Fruit fly (Drosophila melanogaster): ENCODE measurements around the gene CG14963.

Gene CG14963

dm6 chr3L:3197464-3197863 lies 25.1 kb upstream of the CG14963 start, which contains the start of gene CG14966:
TSS of gene CG14966 (minus strand) at chr3L:3197631.
- peak; percentile 25 for TF ChIP-seq HLH106 (tag; optimal IDR thresholded peaks at IDR 0.05)
- TF ChIP-seq Rel (GFP tag; optimal IDR thresholded peaks at IDR 0.05), result no peak
- peak; percentile 55 for TF ChIP-seq Rel (tag; optimal IDR thresholded peaks at IDR 0.05)
- TF ChIP-seq Vsx2 (GFP tag; optimal IDR thresholded peaks at IDR 0.05; ENCODE audit: partially characterized antibody), result no peak
- TF ChIP-seq woc (GFP tag; optimal IDR thresholded peaks at IDR 0.05), result peak; percentile 68
- peak; percentile 79 for TF ChIP-seq Hnf4 (GFP tag; optimal IDR thresholded peaks at IDR 0.05)
- TF ChIP-seq sage (GFP tag; optimal IDR thresholded peaks at IDR 0.05), result peak; percentile 25
- no peak for TF ChIP-seq CG32264 (GFP tag; optimal IDR thresholded peaks at IDR 0.05)
- peak; percentile 45 for TF ChIP-seq br (GFP tag; optimal IDR thresholded peaks at IDR 0.05)
- TF ChIP-seq Hr78 (GFP tag; optimal IDR thresholded peaks at IDR 0.05), result no peak
- peak; percentile 43 for TF ChIP-seq fru (GFP tag; optimal IDR thresholded peaks at IDR 0.05)
- peak; percentile 15 for TF ChIP-seq Sp1 (GFP tag; optimal IDR thresholded peaks at IDR 0.05)
- TF ChIP-seq brk (GFP tag; optimal IDR thresholded peaks at IDR 0.05), result no peak
- TF ChIP-seq CrebA (GFP tag; optimal IDR thresholded peaks at IDR 0.05; ENCODE audit: borderline replicate concordance), result no peak
- TF ChIP-seq h (GFP tag; optimal IDR thresholded peaks at IDR 0.05), result peak; percentile 55
- no peak for TF ChIP-seq ey (GFP tag; optimal IDR thresholded peaks at IDR 0.05)
- no peak for TF ChIP-seq lola (GFP tag; optimal IDR thresholded peaks at IDR 0.05)
- no peak for TF ChIP-seq dmrt93B (GFP tag; optimal IDR thresholded peaks at IDR 0.05)
- no peak for TF ChIP-seq pan (optimal IDR thresholded peaks at IDR 0.05)
- TF ChIP-seq Jra (GFP tag; optimal IDR thresholded peaks at IDR 0.05), result peak; percentile 50
- peak; percentile 59 for TF ChIP-seq rgr (GFP tag; optimal IDR thresholded peaks at IDR 0.05)
- TF ChIP-seq dsf (GFP tag; optimal IDR thresholded peaks at IDR 0.05; ENCODE audit: borderline replicate concordance), result no peak
- TF ChIP-seq usp (GFP tag; optimal IDR thresholded peaks at IDR 0.05), result no peak
- no peak for TF ChIP-seq psq (GFP tag; optimal IDR thresholded peaks at IDR 0.05)
- no peak for TF ChIP-seq N (GFP tag; optimal IDR thresholded peaks at IDR 0.05)
- peak; percentile 5 for TF ChIP-seq sv (GFP tag; optimal IDR thresholded peaks at IDR 0.05)
- TF ChIP-seq Hr83 (GFP tag; optimal IDR thresholded peaks at IDR 0.05; ENCODE audit: poor library complexity, severe bottlenecking), result peak; percentile 55
- TF ChIP-seq Dfd (GFP tag; optimal IDR thresholded peaks at IDR 0.05), result no peak
- no peak for TF ChIP-seq Abd-B (GFP tag; optimal IDR thresholded peaks at IDR 0.05)
- TF ChIP-seq OdsH (GFP tag; optimal IDR thresholded peaks at IDR 0.05), result peak; percentile 44
- TF ChIP-seq Myc (optimal IDR thresholded peaks at IDR 0.05), result no peak
- peak; percentile 13 for TF ChIP-seq CG9705 (GFP tag; optimal IDR thresholded peaks at IDR 0.05)
- TF ChIP-seq tai (GFP tag; optimal IDR thresholded peaks at IDR 0.05), result no peak
- peak; percentile 14 for TF ChIP-seq jim (GFP tag; optimal IDR thresholded peaks at IDR 0.05)
- TF ChIP-seq dl (GFP tag; optimal IDR thresholded peaks at IDR 0.05; ENCODE audit: insufficient read depth in 1 of 2, partially characterized antibody in 2 of 2), result no peak
- no peak for TF ChIP-seq Dif (GFP tag; optimal IDR thresholded peaks at IDR 0.05; ENCODE audit: partially characterized antibody)
- no peak for TF ChIP-seq Mio (GFP tag; optimal IDR thresholded peaks at IDR 0.05)
- no peak for TF ChIP-seq GATAd (GFP tag; optimal IDR thresholded peaks at IDR 0.05)
- peak in 1 of 2 experiments; percentile 59 for TF ChIP-seq foxo (GFP tag; optimal IDR thresholded peaks at IDR 0.05)

- TF ChIP-seq tai (GFP tag; optimal IDR thresholded peaks at IDR 0.05), result no peak
- no peak for TF ChIP-seq Myc (optimal IDR thresholded peaks at IDR 0.05)
- TF ChIP-seq CrebA (GFP tag; optimal IDR thresholded peaks at IDR 0.05; ENCODE audit: borderline replicate concordance), result no peak
- no peak for TF ChIP-seq lola (GFP tag; optimal IDR thresholded peaks at IDR 0.05)
- TF ChIP-seq Dfd (GFP tag; optimal IDR thresholded peaks at IDR 0.05), result no peak
- TF ChIP-seq foxo (GFP tag; optimal IDR thresholded peaks at IDR 0.05), result peak; percentile 55 to 97
- peak; percentile 97 for TF ChIP-seq OdsH (GFP tag; optimal IDR thresholded peaks at IDR 0.05)
- TF ChIP-seq Hr83 (GFP tag; optimal IDR thresholded peaks at IDR 0.05; ENCODE audit: poor library complexity, severe bottlenecking), result peak; percentile 68
- peak; percentile 93 for TF ChIP-seq brk (GFP tag; optimal IDR thresholded peaks at IDR 0.05)
- peak; percentile 97 for TF ChIP-seq rgr (GFP tag; optimal IDR thresholded peaks at IDR 0.05)
- TF ChIP-seq psq (GFP tag; optimal IDR thresholded peaks at IDR 0.05), result peak; percentile 95
- TF ChIP-seq Rel (GFP tag; optimal IDR thresholded peaks at IDR 0.05), result peak; percentile 95
- peak; percentile 81 for TF ChIP-seq Rel (tag; optimal IDR thresholded peaks at IDR 0.05)
- no peak for TF ChIP-seq Hr78 (GFP tag; optimal IDR thresholded peaks at IDR 0.05)
- TF ChIP-seq woc (GFP tag; optimal IDR thresholded peaks at IDR 0.05), result peak; percentile 85
- peak; percentile 97 for TF ChIP-seq h (GFP tag; optimal IDR thresholded peaks at IDR 0.05)
- no peak for TF ChIP-seq Dif (GFP tag; optimal IDR thresholded peaks at IDR 0.05; ENCODE audit: partially characterized antibody)
- peak; percentile 87 for TF ChIP-seq CG32264 (GFP tag; optimal IDR thresholded peaks at IDR 0.05)
- TF ChIP-seq dl (GFP tag; optimal IDR thresholded peaks at IDR 0.05; ENCODE audit: insufficient read depth in 1 of 2, partially characterized antibody in 2 of 2), result no peak
- peak; percentile 94 for TF ChIP-seq HLH106 (tag; optimal IDR thresholded peaks at IDR 0.05)
- TF ChIP-seq fru (GFP tag; optimal IDR thresholded peaks at IDR 0.05), result peak; percentile 93
- TF ChIP-seq GATAd (GFP tag; optimal IDR thresholded peaks at IDR 0.05), result peak; percentile 84
- peak; percentile 67 for TF ChIP-seq sv (GFP tag; optimal IDR thresholded peaks at IDR 0.05)
- peak; percentile 84 for TF ChIP-seq dmrt93B (GFP tag; optimal IDR thresholded peaks at IDR 0.05)
- peak; percentile 95 for TF ChIP-seq sage (GFP tag; optimal IDR thresholded peaks at IDR 0.05)
- no peak for TF ChIP-seq Vsx2 (GFP tag; optimal IDR thresholded peaks at IDR 0.05; ENCODE audit: partially characterized antibody)
- no peak for TF ChIP-seq N (GFP tag; optimal IDR thresholded peaks at IDR 0.05)
- no peak for TF ChIP-seq Abd-B (GFP tag; optimal IDR thresholded peaks at IDR 0.05)
- TF ChIP-seq Sp1 (GFP tag; optimal IDR thresholded peaks at IDR 0.05), result peak; percentile 95
- peak; percentile 54 for TF ChIP-seq dsf (GFP tag; optimal IDR thresholded peaks at IDR 0.05; ENCODE audit: borderline replicate concordance)
- TF ChIP-seq jim (GFP tag; optimal IDR thresholded peaks at IDR 0.05), result no peak
- peak; percentile 92 for TF ChIP-seq br (GFP tag; optimal IDR thresholded peaks at IDR 0.05)
- TF ChIP-seq CG9705 (GFP tag; optimal IDR thresholded peaks at IDR 0.05), result peak; percentile 25
- TF ChIP-seq Mio (GFP tag; optimal IDR thresholded peaks at IDR 0.05), result no peak
- TF ChIP-seq Jra (GFP tag; optimal IDR thresholded peaks at IDR 0.05), result peak; percentile 85
- no peak for TF ChIP-seq pan (optimal IDR thresholded peaks at IDR 0.05)
- peak; percentile 88 for TF ChIP-seq ey (GFP tag; optimal IDR thresholded peaks at IDR 0.05)
- TF ChIP-seq Hnf4 (GFP tag; optimal IDR thresholded peaks at IDR 0.05), result peak; percentile 90
- TF ChIP-seq usp (GFP tag; optimal IDR thresholded peaks at IDR 0.05), result no peak
These were observed 21.7 kb upstream of the CG14963 start for dm6 chr3L:3194059-3194458.

All from whole organism, wandering third instar larva.